Fruit fly (Drosophila melanogaster): ENCODE measurements around the gene hng3.

hng3 gene

DNA sequence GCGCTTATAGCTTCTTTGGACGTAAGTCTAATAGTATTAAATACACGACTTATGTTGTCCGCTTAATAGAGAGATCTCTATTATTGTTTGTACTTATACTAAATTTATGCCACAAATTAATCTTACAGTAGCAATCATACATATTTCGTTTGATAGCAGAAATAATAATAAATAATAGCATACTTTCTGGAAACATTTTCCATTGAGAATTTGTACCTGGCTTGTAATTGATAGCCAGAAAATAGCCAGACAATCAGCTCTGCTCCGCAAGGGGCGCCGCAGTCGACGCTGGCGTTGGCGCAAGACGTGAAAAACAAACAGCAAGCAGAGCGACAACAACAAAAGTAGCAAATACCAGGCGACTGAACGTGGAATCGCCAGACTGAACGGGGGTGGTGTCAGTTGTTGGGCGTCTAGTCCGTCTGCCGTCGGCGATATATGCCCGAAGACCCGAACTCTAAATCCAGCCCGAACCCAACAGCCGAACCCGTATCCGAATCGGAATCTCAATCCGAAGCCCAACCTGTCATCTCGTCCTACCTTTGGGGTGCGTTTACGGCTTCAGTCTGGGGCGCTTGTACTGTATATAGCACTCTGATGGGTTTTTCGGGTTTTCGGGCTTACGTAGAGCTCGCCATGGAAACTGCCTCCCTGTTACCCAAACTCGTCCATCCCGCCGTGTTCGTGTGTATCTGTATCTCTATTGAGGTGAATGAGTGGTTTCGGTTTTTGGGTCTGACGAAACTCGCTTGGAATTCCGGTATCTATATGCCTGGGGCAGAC, 55.7 kb downstream of the hng3 start (continued):
- TF ChIP-seq CG6272 (GFP tag; IDR thresholded peaks at IDR 0.05), result no peak
- no peak for TF ChIP-seq CG4282 (GFP tag; optimal IDR thresholded peaks at IDR 0.05)
- TF ChIP-seq ara (GFP tag; IDR thresholded peaks at IDR 0.05), result no peak
- no peak for TF ChIP-seq btn (GFP tag; optimal IDR thresholded peaks at IDR 0.05)
- TF ChIP-seq CG7556 (GFP tag; optimal IDR thresholded peaks at IDR 0.05), result peak; percentile 77
- peak; percentile 3 for TF ChIP-seq pum (GFP tag; optimal IDR thresholded peaks at IDR 0.05)
- no peak for TF ChIP-seq mirr (GFP tag; optimal IDR thresholded peaks at IDR 0.05)
- TF ChIP-seq CG2199 (GFP tag; IDR thresholded peaks at IDR 0.05), result no peak
- TF ChIP-seq ap (GFP tag; IDR thresholded peaks at IDR 0.05), result no peak
- TF ChIP-seq Taf1 (GFP tag; IDR thresholded peaks at IDR 0.05), result no peak
- TF ChIP-seq slp2 (GFP tag; optimal IDR thresholded peaks at IDR 0.05), result no peak
- TF ChIP-seq MESR4 (GFP tag; optimal IDR thresholded peaks at IDR 0.05), result no peak
- TF ChIP-seq rib (GFP tag; IDR thresholded peaks at IDR 0.05), result no peak
- TF ChIP-seq Hr3 (GFP tag; optimal IDR thresholded peaks at IDR 0.05), result peak; percentile 41
- TF ChIP-seq CG12391 (tag; optimal IDR thresholded peaks at IDR 0.05), result peak; percentile 69
- no peak for TF ChIP-seq CG10565 (GFP tag; optimal IDR thresholded peaks at IDR 0.05)
- peak; percentile 28 for TF ChIP-seq CG8359 (GFP tag; optimal IDR thresholded peaks at IDR 0.05; ENCODE audit: borderline replicate concordance)
- TF ChIP-seq CG8388 (GFP tag; optimal IDR thresholded peaks at IDR 0.05), result peak; percentile 43
- no peak for TF ChIP-seq Fer3 (tag; optimal IDR thresholded peaks at IDR 0.05)
- peak; percentile 66 for TF ChIP-seq grau (tag; optimal IDR thresholded peaks at IDR 0.05)
- peak; percentile 0 for TF ChIP-seq zen (tag; optimal IDR thresholded peaks at IDR 0.05)
- TF ChIP-seq sqz (GFP tag; optimal IDR thresholded peaks at IDR 0.05), result no peak
- TF ChIP-seq CG11093 (GFP tag; IDR thresholded peaks at IDR 0.05), result no peak
- TF ChIP-seq CG32532 (GFP tag; IDR thresholded peaks at IDR 0.05), result no peak
- TF ChIP-seq Hsf (GFP tag; optimal IDR thresholded peaks at IDR 0.05), result peak; percentile 55
- no peak for TF ChIP-seq CG10431 (GFP tag; optimal IDR thresholded peaks at IDR 0.05)
- no peak for TF ChIP-seq CG12744 (GFP tag; optimal IDR thresholded peaks at IDR 0.05)
- TF ChIP-seq Gug (GFP tag; IDR thresholded peaks at IDR 0.05), result no peak
- TF ChIP-seq D19B (GFP tag; optimal IDR thresholded peaks at IDR 0.05), result peak; percentile 1
- TF ChIP-seq pzg (GFP tag; optimal IDR thresholded peaks at IDR 0.05), result no peak
- peak; percentile 9 for TF ChIP-seq ATbp (GFP tag; optimal IDR thresholded peaks at IDR 0.05)
- TF ChIP-seq Sox102F (GFP tag; optimal IDR thresholded peaks at IDR 0.05), result peak; percentile 27
- no peak for TF ChIP-seq Dp (GFP tag; optimal IDR thresholded peaks at IDR 0.05)
- TF ChIP-seq CG10959 (GFP tag; IDR thresholded peaks at IDR 0.05), result no peak
- TF ChIP-seq Rx (GFP tag; IDR thresholded peaks at IDR 0.05), result no peak
- TF ChIP-seq Abd-B (GFP tag; optimal IDR thresholded peaks at IDR 0.05), result peak; percentile 43
- no peak for TF ChIP-seq Atf6 (GFP tag; IDR thresholded peaks at IDR 0.05)
- TF ChIP-seq slbo (GFP tag; IDR thresholded peaks at IDR 0.05), result no peak
- TF ChIP-seq ranshi (GFP tag; IDR thresholded peaks at IDR 0.05), result no peak
- TF ChIP-seq CG7839 (tag; optimal IDR thresholded peaks at IDR 0.05), result peak; percentile 58
- peak; percentile 11 for TF ChIP-seq fd3F (GFP tag; optimal IDR thresholded peaks at IDR 0.05)
- TF ChIP-seq Dad (GFP tag; optimal IDR thresholded peaks at IDR 0.05), result peak; percentile 2
- no peak for TF ChIP-seq lov (optimal IDR thresholded peaks at IDR 0.05)
- 0 out of 3 replicates have a peak, but pooled peaks have one; percentile 49 for TF ChIP-seq lov (GFP tag; IDR thresholded peaks at IDR 0.05)
- no peak for TF ChIP-seq HLHmδ (GFP tag; optimal IDR thresholded peaks at IDR 0.05)
- TF ChIP-seq az2 (GFP tag; optimal IDR thresholded peaks at IDR 0.05), result peak; percentile 54
- TF ChIP-seq Hr39 (optimal IDR thresholded peaks at IDR 0.05), result no peak
- TF ChIP-seq CG1647 (GFP tag; optimal IDR thresholded peaks at IDR 0.05), result no peak
- TF ChIP-seq CG4404 (GFP tag; IDR thresholded peaks at IDR 0.05), result no peak
- peak; percentile 35 for TF ChIP-seq CG7786 (GFP tag; optimal IDR thresholded peaks at IDR 0.05)
- no peak for TF ChIP-seq yki (optimal IDR thresholded peaks at IDR 0.05)

Data from whole organism, embryonic.